Worm (Caenorhabditis elegans): Measurements from ENCODE around the gene cutc-1.

Gene cutc-1

DNA sequence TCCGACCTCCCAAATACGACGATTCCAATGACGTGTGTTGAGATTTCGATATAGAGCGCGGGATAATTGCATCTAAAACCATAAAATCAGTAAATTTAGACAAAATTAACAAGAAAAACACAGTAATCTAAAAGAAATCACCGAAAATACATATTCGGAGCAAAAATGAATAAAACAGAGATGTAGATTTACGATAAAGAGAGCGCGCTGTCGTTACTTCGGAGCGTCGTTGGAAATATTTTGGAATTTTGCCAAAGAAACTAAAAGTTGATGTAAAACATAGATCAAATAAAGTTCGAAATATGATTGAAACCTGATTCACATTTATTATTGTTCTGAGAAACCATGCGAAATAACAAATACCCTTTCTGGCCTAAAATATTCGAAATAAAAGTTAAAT lies 28.7 kb upstream of the cutc-1 start, which contains the start of gene ZK1236.5:
Gene ZK1236.5, minus strand, starts transcription at position 72 of the 400 bp plus-strand sequence.
- TF ChIP-seq nfya-1 (tag; optimal IDR thresholded peaks at IDR 0.05) (peak; percentile 26), ceh-45 (GFP tag; IDR thresholded peaks at IDR 0.05) (no peak), fkh-10 (GFP tag; optimal IDR thresholded peaks at IDR 0.05) (no peak), dve-1 (tag; optimal IDR thresholded peaks at IDR 0.05) (no peak)

DNA sequence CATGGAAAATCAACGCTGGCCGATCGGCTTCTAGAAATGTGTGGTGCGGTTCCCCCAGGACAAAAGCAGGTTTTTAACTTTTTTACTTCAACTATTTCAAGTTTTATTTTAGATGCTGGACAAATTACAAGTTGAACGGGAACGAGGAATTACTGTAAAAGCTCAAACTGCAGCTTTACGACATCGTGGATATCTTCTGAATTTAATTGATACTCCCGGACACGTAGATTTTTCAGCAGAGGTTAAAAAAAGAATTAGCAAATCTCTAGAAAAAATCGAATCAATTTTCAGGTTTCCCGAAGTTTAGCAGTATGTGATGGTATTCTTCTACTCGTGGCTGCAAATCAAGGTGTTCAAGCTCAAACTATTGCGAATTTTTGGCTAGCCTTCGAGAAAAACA lies 26.1 kb upstream of the cutc-1 start:
- TF ChIP-seq dmd-4 (tag; optimal IDR thresholded peaks at IDR 0.05; ENCODE audit: borderline replicate concordance) (no peak), nfya-1 (tag; optimal IDR thresholded peaks at IDR 0.05) (no peak), fax-1 (tag; optimal IDR thresholded peaks at IDR 0.05) (no peak), ceh-31 (tag; optimal IDR thresholded peaks at IDR 0.05) (no peak), gmeb-2 (tag; optimal IDR thresholded peaks at IDR 0.05) (no peak), fkh-6 (tag; optimal IDR thresholded peaks at IDR 0.05) (no peak), tbx-2 (tag; optimal IDR thresholded peaks at IDR 0.05) (no peak), C08G9.2 (tag; optimal IDR thresholded peaks at IDR 0.05) (no peak), pag-3 (tag; optimal IDR thresholded peaks at IDR 0.05; ENCODE audit: borderline replicate concordance) (no peak), pros-1 (tag; optimal IDR thresholded peaks at IDR 0.05) (no peak)

DNA sequence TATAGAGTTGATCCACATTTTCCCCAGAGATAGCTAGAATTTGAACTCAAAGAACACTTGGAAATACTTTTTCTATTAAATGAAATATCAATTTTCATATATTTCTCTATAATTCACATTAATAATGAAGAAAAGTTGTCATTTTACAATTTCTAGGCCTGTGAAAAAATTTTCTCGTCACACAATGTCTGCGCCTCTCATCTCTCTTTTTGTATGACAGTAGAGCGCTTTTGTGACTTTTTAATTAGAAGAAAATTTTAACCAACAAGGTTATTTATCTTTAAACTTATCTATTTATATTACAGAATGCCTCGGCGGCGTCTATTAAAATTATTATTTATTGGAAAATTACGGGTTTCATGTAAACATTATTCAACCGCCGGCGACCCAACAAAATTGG lies 25.6 kb upstream of the cutc-1 start, which contains the start of gene ZK1236.1:
Gene ZK1236.1, plus strand, starts transcription at position 263 of the 400 bp plus-strand sequence.
- no peak for TF ChIP-seq eyg-1 (tag; optimal IDR thresholded peaks at IDR 0.05)
- TF ChIP-seq rnt-1 (tag; optimal IDR thresholded peaks at IDR 0.05) = no peak
- TF ChIP-seq ttx-3 (tag; optimal IDR thresholded peaks at IDR 0.05) = no peak
- no peak for TF ChIP-seq pat-9 (tag; optimal IDR thresholded peaks at IDR 0.05)
- no peak for TF ChIP-seq che-1 (tag; optimal IDR thresholded peaks at IDR 0.05)
- no peak for TF ChIP-seq C08G9.2 (tag; optimal IDR thresholded peaks at IDR 0.05)
- TF ChIP-seq fax-1 (tag; optimal IDR thresholded peaks at IDR 0.05) = no peak
- no peak for TF ChIP-seq ceh-2 (tag; optimal IDR thresholded peaks at IDR 0.05)
- no peak for TF ChIP-seq tbx-2 (tag; optimal IDR thresholded peaks at IDR 0.05)
- no peak for TF ChIP-seq nhr-11 (tag; optimal IDR thresholded peaks at IDR 0.05)

DNA sequence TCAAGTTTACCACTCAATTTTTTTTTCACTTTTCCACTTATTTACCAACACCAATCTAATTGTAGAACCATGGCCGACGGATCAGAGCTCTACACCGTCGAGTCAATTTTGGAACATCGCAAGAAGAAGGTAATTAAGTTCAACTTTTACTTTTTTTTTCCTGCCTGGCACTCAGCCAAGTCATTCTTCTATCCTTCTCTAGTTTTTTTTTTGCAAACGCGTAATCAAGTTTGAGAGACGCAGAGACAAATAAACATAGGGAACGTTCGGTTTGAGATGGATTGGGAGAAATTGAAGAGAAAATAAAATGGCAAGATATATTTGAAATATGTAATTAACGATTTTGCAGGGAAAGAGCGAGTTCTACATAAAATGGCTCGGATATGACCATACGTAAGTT lies 22.9 kb upstream of the cutc-1 start, which contains the start of gene cec-1:
Gene cec-1, plus strand, starts transcription at position 63 of the 400 bp plus-strand sequence.
- TF ChIP-seq zip-5 (tag; optimal IDR thresholded peaks at IDR 0.05) = no peak
- peak; percentile 55 for TF ChIP-seq unc-42 (tag; optimal IDR thresholded peaks at IDR 0.05)

DNA sequence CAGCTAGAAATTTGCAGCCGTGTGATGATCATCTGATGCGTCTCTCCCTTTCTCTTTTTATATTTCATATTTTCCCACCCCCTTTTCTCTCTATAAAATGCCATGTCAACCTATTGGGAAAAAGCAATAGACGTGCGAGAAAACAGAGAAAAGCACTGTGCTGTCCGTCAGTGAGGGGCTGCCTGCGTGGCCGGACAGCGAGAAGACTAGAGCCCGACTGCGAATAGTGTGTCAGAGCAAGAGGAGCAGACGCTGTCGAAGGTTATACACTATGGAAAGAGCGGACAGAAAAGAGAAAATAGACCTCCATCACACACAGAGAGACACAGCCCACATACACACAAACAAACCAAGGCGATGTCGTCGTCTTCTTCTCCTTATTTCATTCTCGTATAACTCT lies 21.7 kb upstream of the cutc-1 start:
- TF ChIP-seq ama-1 (optimal IDR thresholded peaks at IDR 0.05) (no peak), ceh-30 (tag; optimal IDR thresholded peaks at IDR 0.05) (no peak), K09A11.1 (tag; optimal IDR thresholded peaks at IDR 0.05; ENCODE audit: insufficient read depth) (no peak), npax-4 (tag; optimal IDR thresholded peaks at IDR 0.05) (no peak), hlh-6 (tag; optimal IDR thresholded peaks at IDR 0.05) (peak; percentile 42), sox-2 (GFP tag; IDR thresholded peaks at IDR 0.05) (no peak), ets-4 (tag; optimal IDR thresholded peaks at IDR 0.05) (no peak), pat-9 (tag; optimal IDR thresholded peaks at IDR 0.05) (no peak), unc-42 (tag; optimal IDR thresholded peaks at IDR 0.05) (no peak), gmeb-2 (tag; optimal IDR thresholded peaks at IDR 0.05) (no peak), unc-86 (tag; optimal IDR thresholded peaks at IDR 0.05) (no peak), C38D4.7 (GFP tag; optimal IDR thresholded peaks at IDR 0.05) (no peak), pax-1 (tag; optimal IDR thresholded peaks at IDR 0.05) (no peak), mec-3 (tag; optimal IDR thresholded peaks at IDR 0.05; ENCODE audit: borderline replicate concordance) (no peak), pqm-1 (tag; optimal IDR thresholded peaks at IDR 0.05) (no peak), elt-2 (tag; optimal IDR thresholded peaks at IDR 0.05) (peak; percentile 51), ceh-9 (tag; optimal IDR thresholded peaks at IDR 0.05) (no peak), tbx-2 (tag; optimal IDR thresholded peaks at IDR 0.05) (peak; percentile 69), nfya-1 (tag; optimal IDR thresholded peaks at IDR 0.05) (peak; percentile 85), ceh-18 (tag; optimal IDR thresholded peaks at IDR 0.05) (peak; percentile 59), ceh-31 (tag; optimal IDR thresholded peaks at IDR 0.05) (peak; percentile 59), fkh-10 (GFP tag; optimal IDR thresholded peaks at IDR 0.05) (no peak), ref-2 (tag; optimal IDR thresholded peaks at IDR 0.05) (peak; percentile 58), lim-6 (tag; optimal IDR thresholded peaks at IDR 0.05) (no peak), sox-4 (tag; optimal IDR thresholded peaks at IDR 0.05) (no peak), ceh-2 (tag; optimal IDR thresholded peaks at IDR 0.05) (peak; percentile 43), eyg-1 (tag; optimal IDR thresholded peaks at IDR 0.05) (no peak), pha-4 (tag; optimal IDR thresholded peaks at IDR 0.05) (no peak), F13H6.1 (tag; optimal IDR thresholded peaks at IDR 0.05) (peak; percentile 32), ceh-14 (tag; optimal IDR thresholded peaks at IDR 0.05) (no peak), odd-2 (tag; optimal IDR thresholded peaks at IDR 0.05) (no peak), madf-2 (tag; optimal IDR thresholded peaks at IDR 0.05) (no peak)
